Fruit fly (Drosophila melanogaster): ENCODE data around the gene Ugt304A1.

Ugt304A1 gene

DNA sequence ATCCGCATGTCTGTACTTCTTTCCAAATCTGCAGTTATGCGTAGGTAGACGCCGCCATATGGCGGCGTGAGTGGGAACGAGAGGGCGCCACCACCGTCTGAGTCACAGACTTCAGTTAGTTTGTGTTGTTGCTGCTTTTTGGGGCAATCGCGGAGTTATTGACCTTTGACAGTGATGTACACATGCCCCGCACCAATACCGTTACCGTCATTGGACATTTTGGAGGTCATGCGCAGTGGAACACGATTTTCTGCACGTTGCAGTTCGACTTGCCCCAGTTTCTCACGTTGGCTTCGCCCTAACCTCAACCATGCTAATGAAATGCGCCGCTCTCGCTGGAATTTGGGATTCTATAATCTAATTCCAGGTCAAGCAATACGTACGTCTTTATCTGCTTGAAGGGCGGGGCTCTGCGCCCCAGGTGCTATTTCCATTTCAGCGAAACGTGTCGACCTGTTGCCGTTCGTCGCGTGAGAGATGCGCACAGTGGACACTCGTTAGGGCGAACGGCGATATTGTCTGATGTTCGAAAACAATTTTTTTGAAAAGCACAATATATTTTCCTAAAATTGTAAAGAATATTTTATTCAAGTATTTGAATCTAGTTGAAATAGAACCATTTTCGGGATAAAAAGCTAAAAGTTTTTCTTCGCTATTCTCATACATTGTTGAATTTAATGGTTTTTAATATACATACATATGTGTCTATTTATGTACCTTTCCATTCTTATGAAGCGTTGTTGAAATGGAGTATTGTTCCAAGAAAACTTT is 36.3 kb upstream of the Ugt304A1 start (continued):
- no peak for TF ChIP-seq CG34224 (GFP tag; IDR thresholded peaks at IDR 0.05; ENCODE audit: partially characterized antibody)
- no peak for TF ChIP-seq odd (GFP tag; optimal IDR thresholded peaks at IDR 0.05)
- TF ChIP-seq crol (GFP tag; IDR thresholded peaks at IDR 0.05), result peak; percentile 56; the same call in 1 of the 2 replicates
- TF ChIP-seq tio (GFP tag; optimal IDR thresholded peaks at IDR 0.05), result no peak
- peak; percentile 73 for TF ChIP-seq Max (GFP tag; optimal IDR thresholded peaks at IDR 0.05)
- TF ChIP-seq Dfd (GFP tag; optimal IDR thresholded peaks at IDR 0.05), result no peak
- TF ChIP-seq Side (GFP tag; optimal IDR thresholded peaks at IDR 0.05), result peak; percentile 53
- TF ChIP-seq CG10209 (GFP tag; optimal IDR thresholded peaks at IDR 0.05), result peak; percentile 57

DNA sequence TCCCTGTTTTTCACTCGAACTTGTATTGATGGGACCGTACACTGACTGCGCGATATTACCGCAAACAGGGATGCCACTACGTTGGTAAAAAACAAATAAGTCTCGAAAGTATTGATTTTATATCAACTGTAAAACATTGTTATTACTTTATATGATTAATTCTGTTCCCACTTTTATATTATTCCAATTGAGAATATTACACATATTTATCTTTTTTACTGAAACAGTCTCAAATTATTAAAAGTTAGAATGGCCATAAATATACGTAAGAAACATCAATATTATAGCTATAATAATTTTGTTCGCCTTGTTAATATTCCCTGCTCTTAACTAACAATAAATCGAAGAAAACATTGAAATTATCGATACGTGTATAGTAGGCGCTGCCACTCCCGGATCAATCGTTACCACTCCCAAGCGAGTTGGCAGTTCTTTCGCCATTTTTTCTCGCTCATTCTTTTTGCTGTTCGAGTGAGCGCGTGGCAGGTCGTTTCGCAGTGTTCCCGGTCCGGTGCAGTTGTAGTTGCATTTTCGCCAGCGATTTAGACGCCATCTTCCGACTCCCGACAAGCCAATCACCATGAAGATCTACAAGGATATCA is 34.7 kb upstream of the Ugt304A1 start, which contains the start of the genes SdhC and Tctp:
Gene SdhC, minus strand, starts transcription at position 49 of the 602 bp plus-strand sequence.
Gene Tctp, plus strand, starts transcription at position 447 of the 602 bp plus-strand sequence.
- peak; percentile 30 for TF ChIP-seq Dp (GFP tag; optimal IDR thresholded peaks at IDR 0.05)
- no peak for TF ChIP-seq mld (GFP tag; IDR thresholded peaks at IDR 0.05; ENCODE audit: partially characterized antibody)
- TF ChIP-seq CG7271 (tag; optimal IDR thresholded peaks at IDR 0.05), result peak; percentile 26
- TF ChIP-seq Deaf1 (tag; optimal IDR thresholded peaks at IDR 0.05), result no peak
- TF ChIP-seq eve (GFP tag; optimal IDR thresholded peaks at IDR 0.05), result no peak
- TF ChIP-seq CG3281 (GFP tag; optimal IDR thresholded peaks at IDR 0.05), result peak; percentile 5
- peak; percentile 40 for TF ChIP-seq CG13123 (GFP tag; optimal IDR thresholded peaks at IDR 0.05)
- TF ChIP-seq CG7556 (GFP tag; optimal IDR thresholded peaks at IDR 0.05), result peak; percentile 33
- TF ChIP-seq MESR4 (GFP tag; optimal IDR thresholded peaks at IDR 0.05), result peak; percentile 94
- no peak for TF ChIP-seq CG8944 (GFP tag; optimal IDR thresholded peaks at IDR 0.05)
- TF ChIP-seq pzg (GFP tag; optimal IDR thresholded peaks at IDR 0.05), result peak; percentile 74
- no peak for TF ChIP-seq CG3726 (GFP tag; IDR thresholded peaks at IDR 0.05)
- no peak for TF ChIP-seq Lpt (GFP tag; optimal IDR thresholded peaks at IDR 0.05)
- peak; percentile 52 for TF ChIP-seq Dek (tag; optimal IDR thresholded peaks at IDR 0.05)
- no peak for TF ChIP-seq Atf3 (GFP tag; optimal IDR thresholded peaks at IDR 0.05)
- TF ChIP-seq vvl (GFP tag; IDR thresholded peaks at IDR 0.05), result 0 out of 2 replicates have a peak, but pooled peaks have one; percentile 34
- no peak for TF ChIP-seq Bdp1 (GFP tag; optimal IDR thresholded peaks at IDR 0.05)
- TF ChIP-seq Hr51 (GFP tag; optimal IDR thresholded peaks at IDR 0.05), result peak; percentile 17 to 60
- no peak for TF ChIP-seq aop (GFP tag; IDR thresholded peaks at IDR 0.05)
- TF ChIP-seq Asciz (GFP tag; optimal IDR thresholded peaks at IDR 0.05), result no peak
- TF ChIP-seq run (tag; optimal IDR thresholded peaks at IDR 0.05), result peak; percentile 41
- TF ChIP-seq CG7372 (GFP tag; IDR thresholded peaks at IDR 0.05), result no peak
- no peak for TF ChIP-seq pita (GFP tag; optimal IDR thresholded peaks at IDR 0.05)
- TF ChIP-seq CG14667 (GFP tag; IDR thresholded peaks at IDR 0.05), result no peak
- no peak for TF ChIP-seq CG8765 (GFP tag; IDR thresholded peaks at IDR 0.05)
- peak; percentile 40 for TF ChIP-seq CG6765 (GFP tag; optimal IDR thresholded peaks at IDR 0.05)
- TF ChIP-seq YL-1 (GFP tag; optimal IDR thresholded peaks at IDR 0.05), result peak; percentile 90
- no peak for TF ChIP-seq CG12219 (GFP tag; optimal IDR thresholded peaks at IDR 0.05)
- TF ChIP-seq CG2678 (tag; optimal IDR thresholded peaks at IDR 0.05), result peak; percentile 52
- no peak for TF ChIP-seq Rx (GFP tag; IDR thresholded peaks at IDR 0.05)
- TF ChIP-seq CG1233 (GFP tag; optimal IDR thresholded peaks at IDR 0.05), result peak; percentile 13
- no peak for TF ChIP-seq CG7987 (GFP tag; optimal IDR thresholded peaks at IDR 0.05)
- TF ChIP-seq jumu (GFP tag; optimal IDR thresholded peaks at IDR 0.05), result peak; percentile 25
- TF ChIP-seq Sox102F (GFP tag; optimal IDR thresholded peaks at IDR 0.05), result no peak
- TF ChIP-seq CG16863 (GFP tag; optimal IDR thresholded peaks at IDR 0.05), result peak; percentile 49
- peak; percentile 9 for TF ChIP-seq CG10431 (GFP tag; optimal IDR thresholded peaks at IDR 0.05)
- no peak for TF ChIP-seq fu2 (GFP tag; optimal IDR thresholded peaks at IDR 0.05)
- TF ChIP-seq Hr3 (GFP tag; optimal IDR thresholded peaks at IDR 0.05), result peak; percentile 41
- TF ChIP-seq sens (GFP tag), result peak; percentile 90
- peak; percentile 61 for TF ChIP-seq Xbp1 (GFP tag; optimal IDR thresholded peaks at IDR 0.05)
